Fruit fly (Drosophila melanogaster): Measurements from ENCODE around the gene CG33658.

DNA sequence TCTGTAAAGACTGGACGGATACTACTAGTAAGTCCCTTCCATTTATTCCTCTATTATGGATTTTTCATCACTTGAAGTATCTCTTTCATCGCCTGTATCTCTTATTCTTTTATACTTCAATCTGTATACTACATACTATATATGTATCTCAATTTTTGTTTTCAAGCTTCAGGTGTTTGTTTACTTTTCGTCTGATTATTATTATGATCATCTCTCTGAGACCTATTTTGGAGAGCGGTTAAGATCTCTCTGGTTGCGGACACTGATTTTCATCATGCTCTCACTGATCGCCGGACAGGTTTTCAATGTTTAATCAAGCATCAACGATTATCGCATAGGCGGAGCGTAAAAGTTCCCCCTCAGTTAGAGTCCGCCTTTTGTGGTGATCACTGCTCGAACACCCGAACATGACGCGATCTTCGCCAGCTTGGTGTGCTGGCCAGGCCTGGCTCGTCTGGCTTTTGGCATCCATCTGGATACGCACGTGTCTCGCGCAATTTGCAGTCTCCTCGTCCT, 21.7 kb upstream of the CG33658 start, which contains the start of gene CG7016:
- TF ChIP-seq CG8478 (optimal IDR thresholded peaks at IDR 0.05) (no peak), CTCF (optimal IDR thresholded peaks at IDR 0.05) (no peak)
